Worm (Caenorhabditis elegans) whole organism, L2 larva: ENCODE data around the gene ragc-1.

Source experiments
- C34F6.9 ChIP-seq: fragments of 150-350 bp; optimal IDR thresholded peaks from 2 replicates; lab custom pipeline; 2014; ENCODE audit warnings: missing biosample characterization, missing genetic modification characterization
- F13H6.1 ChIP-seq: sonication (generic microtip); optimal IDR thresholded peaks from 2 replicates; lab custom pipeline; 2016; ENCODE audit warnings: missing genetic modification characterization, missing compliant biosample characterization
- Y55F3AM.14 ChIP-seq: fragments of 200-800 bp; sonication (Bioruptor generic); optimal IDR thresholded peaks from 2 replicates; lab custom pipeline; 2018; ENCODE audit warnings: mild to moderate bottlenecking, missing genetic modification characterization, missing compliant biosample characterization
- ZK546.5 ChIP-seq: sonication (generic microtip); optimal IDR thresholded peaks from 2 replicates; lab custom pipeline; 2017; ENCODE audit warnings: missing biosample characterization, missing genetic modification characterization
- alr-1 ChIP-seq: fragments of 150-350 bp; optimal IDR thresholded peaks from 2 replicates; lab custom pipeline; 2014; ENCODE audit warnings: missing biosample characterization, missing genetic modification characterization
- aly-2 ChIP-seq: fragments of 150-350 bp; optimal IDR thresholded peaks from 2 replicates; lab custom pipeline; 2014; ENCODE audit warnings: missing biosample characterization, missing genetic modification characterization
- ama-1 ChIP-seq: fragments of 150-350 bp; optimal IDR thresholded peaks from 2 replicates; lab custom pipeline; 2018; ENCODE audit warnings: inconsistent platforms
- ceh-16 ChIP-seq: fragments of 150-350 bp; optimal IDR thresholded peaks from 2 replicates; lab custom pipeline; 2014; ENCODE audit warnings: missing biosample characterization, missing genetic modification characterization
- ceh-82 ChIP-seq: fragments of 150-350 bp; optimal IDR thresholded peaks from 2 replicates; lab custom pipeline; 2014; ENCODE audit warnings: missing biosample characterization, missing genetic modification characterization
- crh-2 ChIP-seq: sonication (generic microtip); optimal IDR thresholded peaks from 2 replicates; lab custom pipeline; 2017; ENCODE audit warnings: missing biosample characterization, missing genetic modification characterization
- dmd-4 ChIP-seq: sonication (generic microtip); optimal IDR thresholded peaks from 2 replicates; lab custom pipeline; 2017; ENCODE audit warnings: missing biosample characterization, missing genetic modification characterization
- elt-3 ChIP-seq: sonication (generic microtip); optimal IDR thresholded peaks from 2 replicates; lab custom pipeline; 2017; ENCODE audit warnings: missing biosample characterization, missing genetic modification characterization
- fos-1 ChIP-seq: fragments of 150-350 bp; optimal IDR thresholded peaks from 2 replicates; lab custom pipeline; 2014; ENCODE audit warnings: missing biosample characterization, missing genetic modification characterization
- gmeb-1 ChIP-seq: fragments of 150-350 bp; optimal IDR thresholded peaks from 2 replicates; lab custom pipeline; 2014; ENCODE audit warnings: missing biosample characterization, missing genetic modification characterization
- lin-39 ChIP-seq: fragments of 150-350 bp; optimal IDR thresholded peaks from 2 replicates; lab custom pipeline; 2014; ENCODE audit warnings: missing biosample characterization, missing genetic modification reagents, missing genetic modification characterization
- lsy-2 ChIP-seq, 2 experiments: fragments of 150-350 bp in 1 of 2; sonication (generic microtip) in 1 of 2; optimal IDR thresholded peaks; 2 replicates each; lab custom pipeline; 2014 to 2017; ENCODE audit warnings: missing biosample characterization in 2 of 2, missing genetic modification characterization in 2 of 2
- mab-5 ChIP-seq: fragments of 150-350 bp; optimal IDR thresholded peaks from 2 replicates; lab custom pipeline; 2014; ENCODE audit warnings: missing biosample characterization, missing genetic modification characterization
- mbf-1 ChIP-seq: sonication (generic microtip); optimal IDR thresholded peaks from 2 replicates; lab custom pipeline; 2017; ENCODE audit warnings: missing biosample characterization, missing genetic modification characterization
- nhr-12 ChIP-seq: fragments of 150-350 bp; optimal IDR thresholded peaks from 2 replicates; lab custom pipeline; 2014; ENCODE audit warnings: missing biosample characterization, missing genetic modification characterization
- nhr-129 ChIP-seq: fragments of 150-350 bp; optimal IDR thresholded peaks from 2 replicates; lab custom pipeline; 2014; ENCODE audit warnings: missing biosample characterization, missing genetic modification characterization
- nhr-23 ChIP-seq: fragments of 150-350 bp; optimal IDR thresholded peaks from 2 replicates; lab custom pipeline; 2014; ENCODE audit warnings: missing biosample characterization, missing genetic modification reagents, missing genetic modification characterization
- nhr-237 ChIP-seq: fragments of 150-350 bp; optimal IDR thresholded peaks from 2 replicates; lab custom pipeline; 2014; ENCODE audit warnings: missing biosample characterization, missing genetic modification characterization
- nhr-25 ChIP-seq: fragments of 150-350 bp; sonication (generic microtip); optimal IDR thresholded peaks from 3 replicates; lab custom pipeline; 2014; ENCODE audit warnings: missing biosample characterization, missing genetic modification characterization
- peb-1 ChIP-seq: fragments of 150-350 bp; optimal IDR thresholded peaks from 2 replicates; lab custom pipeline; 2014; ENCODE audit warnings: missing biosample characterization, missing genetic modification characterization
- sem-4 ChIP-seq: fragments of 150-350 bp; optimal IDR thresholded peaks from 2 replicates; lab custom pipeline; 2014; ENCODE audit warnings: missing biosample characterization, missing genetic modification reagents, missing genetic modification characterization
- skn-1 ChIP-seq: sonication (generic microtip); optimal IDR thresholded peaks from 2 replicates; lab custom pipeline; 2017; ENCODE audit warnings: missing biosample characterization, missing genetic modification characterization
- sma-3 ChIP-seq: sonication (generic microtip); optimal IDR thresholded peaks from 2 replicates; lab custom pipeline; 2016; ENCODE audit warnings: missing genetic modification reagents, missing genetic modification characterization, missing compliant biosample characterization
- sma-9 ChIP-seq, 2 experiments: fragments of 150-350 bp in 1 of 2; sonication (generic microtip) in 1 of 2; optimal IDR thresholded peaks; 2 replicates each; lab custom pipeline; 2014 to 2016; ENCODE audit warnings: missing genetic modification characterization in 2 of 2, mild to moderate bottlenecking in 1 of 2, missing biosample characterization in 1 of 2, missing compliant biosample characterization in 1 of 2, missing genetic modification reagents in 1 of 2, moderate library complexity in 1 of 2
- unc-39 ChIP-seq: fragments of 150-350 bp; optimal IDR thresholded peaks from 2 replicates; lab custom pipeline; 2014; ENCODE audit warnings: missing biosample characterization, missing genetic modification characterization
- unc-55 ChIP-seq: fragments of 150-350 bp; sonication (generic microtip); optimal IDR thresholded peaks from 3 replicates; lab custom pipeline; 2014; ENCODE audit warnings: missing biosample characterization, missing genetic modification reagents, missing genetic modification characterization
- unc-62 ChIP-seq: fragments of 150-350 bp; optimal IDR thresholded peaks from 2 replicates; lab custom pipeline; 2014; ENCODE audit warnings: missing biosample characterization, missing genetic modification reagents, missing genetic modification characterization
- zag-1 ChIP-seq: fragments of 150-350 bp; optimal IDR thresholded peaks from 2 replicates; lab custom pipeline; 2014; ENCODE audit warnings: missing biosample characterization, missing genetic modification characterization
- ztf-1 ChIP-seq: fragments of 200-800 bp; sonication (Bioruptor generic); conservative IDR thresholded peaks from 2 replicates; pipeline ENCODE4 v1.3.6; 2022; ENCODE audit warnings: missing genetic modification characterization, missing compliant biosample characterization
- ztf-11 ChIP-seq: sonication (generic microtip); optimal IDR thresholded peaks from 2 replicates; lab custom pipeline; 2017; ENCODE audit warnings: missing biosample characterization, missing genetic modification characterization
- ztf-4 ChIP-seq: fragments of 150-350 bp; optimal IDR thresholded peaks from 2 replicates; lab custom pipeline; 2014; ENCODE audit warnings: missing biosample characterization, missing genetic modification characterization

ragc-1 gene

ce11 chrIV:11572524-11572923 lies 32.2 kb downstream of the ragc-1 start:
- peak; percentile 61 for TF ChIP-seq mab-5 (tag; lab: Kevin White, UChicago)
- TF ChIP-seq lsy-2 (tag; optimal IDR thresholded peaks at IDR 0.05; lab: Kevin White, UChicago): peak in 1 of 2 experiments; percentile 21
- no peak for TF ChIP-seq alr-1 (tag; lab: Kevin White, UChicago)
- no peak for TF ChIP-seq sem-4 (tag; lab: Kevin White, UChicago)
- TF ChIP-seq F13H6.1 (tag; lab: Kevin White, UChicago): peak; percentile 35
- TF ChIP-seq ZK546.5: no peak

DNA sequence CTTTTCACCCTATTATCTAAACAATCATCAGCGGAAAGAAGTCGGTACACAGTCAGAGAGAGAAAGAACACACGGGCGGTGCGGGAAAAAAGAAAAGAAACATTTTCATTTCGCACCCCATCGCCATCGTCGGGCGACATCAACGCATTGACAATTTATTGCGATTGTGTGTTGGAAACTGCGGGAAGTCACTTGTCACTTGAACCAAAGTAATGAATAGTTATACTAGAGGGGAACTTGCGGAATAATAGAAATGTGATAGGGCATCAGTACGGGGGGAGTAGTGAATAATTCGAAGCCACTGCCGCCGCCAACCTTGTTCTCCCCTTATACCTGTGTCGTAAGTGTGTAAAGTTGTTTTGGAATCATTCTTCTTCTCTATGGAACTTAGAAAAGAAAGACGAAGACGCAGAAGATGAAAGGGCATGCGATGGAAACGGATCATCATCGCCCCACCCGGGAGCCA lies 33.3 kb downstream of the ragc-1 start:
- TF ChIP-seq sma-3: peak; percentile 27
- peak; percentile 29 for TF ChIP-seq ceh-16 (tag; lab: Kevin White, UChicago)
- TF ChIP-seq nhr-25 (tag; lab: Kevin White, UChicago): peak; percentile 45
- TF ChIP-seq ztf-11 (tag; lab: Kevin White, UChicago): no peak
- TF ChIP-seq C34F6.9 (tag; lab: Kevin White, UChicago): no peak
- TF ChIP-seq Y55F3AM.14 (GFP tag; lab: Kevin White, UChicago): peak; percentile 24
- peak; percentile 63 for TF ChIP-seq nhr-129 (tag; lab: Kevin White, UChicago)
- peak; percentile 47 for TF ChIP-seq fos-1 (tag; lab: Kevin White, UChicago)
- TF ChIP-seq sem-4 (tag; lab: Kevin White, UChicago): peak; percentile 10
- peak; percentile 12 for TF ChIP-seq F13H6.1 (tag; lab: Kevin White, UChicago)

DNA sequence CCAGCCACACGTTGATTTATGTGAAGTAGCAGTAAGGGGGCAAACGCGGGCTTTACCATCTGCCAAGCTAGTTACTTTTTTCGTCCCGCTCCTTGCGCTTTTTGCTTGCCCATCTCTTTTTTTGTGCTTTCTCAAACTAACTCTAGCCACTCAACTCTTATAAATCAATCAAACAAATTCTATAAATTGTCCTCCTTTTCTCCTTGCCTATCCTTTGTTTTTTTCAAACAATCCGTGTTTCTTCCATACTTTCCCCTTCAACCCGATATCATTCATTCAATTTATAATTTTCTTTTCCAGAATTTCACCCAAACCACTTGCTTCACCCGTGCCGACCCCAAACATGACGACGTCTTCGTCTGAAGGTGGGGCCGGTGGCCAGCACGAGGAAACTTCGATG lies 34.5 kb downstream of the ragc-1 start, which contains the start of gene srgp-1:
Gene srgp-1 (plus strand): TSS at position 301 of the 400 bp plus-strand sequence.
- TF ChIP-seq sma-3 (no peak), ztf-11 (tag; lab: Kevin White, UChicago) (no peak), unc-39 (tag; lab: Kevin White, UChicago) (no peak), alr-1 (tag; lab: Kevin White, UChicago) (no peak), ztf-1 (no peak), nhr-25 (tag; lab: Kevin White, UChicago) (no peak), nhr-12 (tag; lab: Kevin White, UChicago) (no peak), fos-1 (tag; lab: Kevin White, UChicago) (no peak), mbf-1 (tag; lab: Kevin White, UChicago) (no peak), peb-1 (tag; lab: Kevin White, UChicago) (no peak), nhr-23 (tag; lab: Kevin White, UChicago) (no peak), ztf-4 (no peak), ama-1 (lab: Kevin White, UChicago) (no peak), nhr-237 (no peak)

DNA sequence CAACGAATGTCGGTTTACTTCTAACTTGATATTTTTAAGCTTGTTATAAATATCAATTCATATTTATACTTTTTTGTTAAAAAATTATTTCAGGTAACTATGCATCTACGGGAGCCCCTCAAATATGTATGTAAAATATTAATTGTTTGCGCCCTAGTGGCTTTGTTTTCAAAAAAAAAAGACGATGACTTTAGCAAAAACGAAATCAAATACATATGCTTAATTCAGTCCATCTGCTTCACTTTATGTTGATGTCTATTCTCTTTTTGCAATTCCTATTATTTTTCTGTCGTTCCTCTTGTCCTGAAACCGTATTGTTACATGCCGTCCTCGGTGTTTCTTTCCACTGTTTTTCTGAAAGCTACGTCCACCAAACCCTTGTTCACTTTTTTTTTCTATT lies 34.9 kb downstream of the ragc-1 start:
- TF ChIP-seq nhr-25 (tag; lab: Kevin White, UChicago) (no peak), lsy-2 (tag; optimal IDR thresholded peaks at IDR 0.05; lab: Kevin White, UChicago) (no peak), dmd-4 (tag; lab: Kevin White, UChicago) (no peak), crh-2 (tag; lab: Kevin White, UChicago) (no peak), F13H6.1 (tag; lab: Kevin White, UChicago) (no peak), lin-39 (tag; lab: Kevin White, UChicago) (no peak), gmeb-1 (tag; lab: Kevin White, UChicago) (no peak), nhr-12 (tag; lab: Kevin White, UChicago) (no peak), mab-5 (tag; lab: Kevin White, UChicago) (no peak), nhr-129 (tag; lab: Kevin White, UChicago) (no peak), nhr-237 (no peak), ama-1 (lab: Kevin White, UChicago) (no peak), ceh-16 (tag; lab: Kevin White, UChicago) (no peak), unc-62 (no peak), unc-55 (GFP tag; lab: Kevin White, UChicago) (no peak), sma-9 (GFP tag; optimal IDR thresholded peaks at IDR 0.05; lab: Kevin White, UChicago) (no peak), sma-9 (tag; optimal IDR thresholded peaks at IDR 0.05; lab: Kevin White, UChicago) (no peak)
- TF ChIP-seq, all 48 proteins: peak for 0

DNA sequence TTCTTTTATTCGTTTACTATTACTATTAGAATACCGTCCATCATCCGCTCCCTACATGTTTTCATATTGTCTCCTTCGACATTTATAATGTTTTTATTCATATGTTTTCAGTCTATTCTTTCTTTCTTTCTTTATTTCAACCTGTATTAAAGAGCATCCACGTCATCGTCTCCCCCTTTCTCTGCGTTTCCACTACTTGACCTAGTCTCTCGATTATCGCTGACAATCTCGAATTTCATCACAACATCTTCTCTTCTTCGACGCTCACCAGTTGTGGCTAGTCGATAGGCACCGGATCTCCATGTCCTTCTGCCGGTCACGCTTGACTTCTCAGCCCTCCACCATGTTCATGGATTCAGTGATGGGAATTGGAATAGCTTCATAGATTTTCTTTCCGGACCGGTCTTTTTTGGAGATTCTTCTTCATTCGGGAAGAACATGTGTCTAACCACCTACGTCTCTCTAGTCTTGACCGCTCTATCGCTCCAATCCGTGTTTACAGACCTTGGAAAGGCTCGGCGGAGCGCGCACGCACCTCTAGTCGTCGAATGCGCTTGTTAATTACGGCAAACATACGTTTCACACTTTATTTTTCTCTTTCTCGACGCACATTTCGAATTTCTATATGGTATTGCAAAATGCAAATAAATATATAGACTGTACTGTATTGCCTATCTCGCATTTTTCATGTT lies 36.3 kb downstream of the ragc-1 start:
- TF ChIP-seq zag-1: no peak
- TF ChIP-seq nhr-23 (tag; lab: Kevin White, UChicago): no peak
- TF ChIP-seq ztf-11 (tag; lab: Kevin White, UChicago): no peak
- TF ChIP-seq ceh-82 (tag; lab: Kevin White, UChicago): no peak
- TF ChIP-seq Y55F3AM.14 (GFP tag; lab: Kevin White, UChicago): no peak
- TF ChIP-seq aly-2 (tag; lab: Kevin White, UChicago): no peak
- no peak for TF ChIP-seq skn-1 (tag; lab: Kevin White, UChicago)
- no peak for TF ChIP-seq elt-3 (tag; lab: Kevin White, UChicago)
